Worm (Caenorhabditis elegans): ENCODE data around the gene F42G2.7.

ce11 chrII:2420685-2421084, 2.7 kb downstream of the F42G2.7 start:
- no peak for TF ChIP-seq ama-1 (optimal IDR thresholded peaks at IDR 0.05)
- no peak for TF ChIP-seq ama-1 (GFP tag; optimal IDR thresholded peaks at IDR 0.05)
- TF ChIP-seq Y56A3A.18 (GFP tag; IDR thresholded peaks at IDR 0.05) = no peak
- no peak for TF ChIP-seq hlh-12 (tag; optimal IDR thresholded peaks at IDR 0.05)
- no peak for TF ChIP-seq pha-4 (tag; optimal IDR thresholded peaks at IDR 0.05)
- no peak for TF ChIP-seq Y95B8A.8 (GFP tag; IDR thresholded peaks at IDR 0.05)
- TF ChIP-seq unc-62 (GFP tag; optimal IDR thresholded peaks at IDR 0.05) = no peak
- TF ChIP-seq nhr-80 (tag; optimal IDR thresholded peaks at IDR 0.05) = no peak
- TF ChIP-seq hrde-1 (tag; optimal IDR thresholded peaks at IDR 0.05; ENCODE audit: borderline replicate concordance) = no peak
- TF ChIP-seq aptf-3 (GFP tag; IDR thresholded peaks at IDR 0.05) = no peak
- no peak for TF ChIP-seq snpc-4 (GFP tag; optimal IDR thresholded peaks at IDR 0.05)
- TF ChIP-seq snpc-4 (tag; optimal IDR thresholded peaks at IDR 0.05) = no peak
- no peak for TF ChIP-seq let-526 (GFP tag; IDR thresholded peaks at IDR 0.05)

Measured in whole organism, young adult.